Fruit fly (Drosophila melanogaster) whole organism, embryonic: ENCODE results near the gene CG42828.

ENCODE experiments used
- ATbp ChIP-seq: fragments of 200-800 bp; sonication (Bioruptor generic); optimal IDR thresholded peaks from 2 replicates; lab custom pipeline; 2017; ENCODE audit warnings: missing biosample characterization, mild to moderate bottlenecking, missing genetic modification characterization, missing genetic modification reagents
- Antp ChIP-seq: fragments of 200-800 bp; sonication (Bioruptor generic); optimal IDR thresholded peaks from 3 replicates; lab custom pipeline; 2016; ENCODE audit warnings: missing biosample characterization, missing genetic modification characterization
- CG1233 ChIP-seq: fragments of 200-800 bp; sonication (Bioruptor generic); optimal IDR thresholded peaks from 4 replicates; lab custom pipeline; 2018; ENCODE audit warnings: missing biosample characterization, mild to moderate bottlenecking, missing genetic modification characterization
- CG13287 ChIP-seq: fragments of 200-800 bp; sonication (Bioruptor generic); IDR thresholded peaks from 2 replicates; pipeline ENCODE4 v1.3.6; 2022; ENCODE audit warnings: missing biosample characterization, missing genetic modification characterization; ENCODE audit not compliant: partially characterized antibody
- CG13424 ChIP-seq: fragments of 200-800 bp; sonication (Bioruptor generic); optimal IDR thresholded peaks from 2 replicates; lab custom pipeline; 2019; ENCODE audit warnings: missing biosample characterization, mild to moderate bottlenecking, missing genetic modification characterization, moderate library complexity
- CG17186 ChIP-seq: fragments of 200-800 bp; sonication (Bioruptor generic); optimal IDR thresholded peaks from 3 replicates; lab custom pipeline; 2017; ENCODE audit warnings: missing biosample characterization, missing genetic modification reagents, missing genetic modification characterization
- CG17328 ChIP-seq: fragments of 200-800 bp; sonication (Bioruptor generic); IDR thresholded peaks from 2 replicates; pipeline ENCODE4 v1.3.6; 2022; ENCODE audit warnings: missing biosample characterization, missing genetic modification characterization
- CG18599 ChIP-seq: fragments of 200-800 bp; sonication (Bioruptor generic); optimal IDR thresholded peaks from 3 replicates; lab custom pipeline; 2017; ENCODE audit warnings: missing biosample characterization, missing genetic modification characterization, mild to moderate bottlenecking, moderate library complexity, missing genetic modification reagents
- CG18619 ChIP-seq: fragments of 200-800 bp; sonication (Bioruptor generic); optimal IDR thresholded peaks from 3 replicates; lab custom pipeline; 2017; ENCODE audit warnings: missing biosample characterization, mild to moderate bottlenecking, missing genetic modification characterization
- CG31224 ChIP-seq: fragments of 200-800 bp; sonication (Bioruptor generic); IDR thresholded peaks from 2 replicates; pipeline ENCODE4 v1.3.6; 2022; ENCODE audit warnings: missing biosample characterization, missing genetic modification characterization
- CG31388 ChIP-seq: fragments of 200-800 bp; sonication (Bioruptor generic); optimal IDR thresholded peaks from 2 replicates; lab custom pipeline; 2016; ENCODE audit warnings: missing biosample characterization, missing genetic modification characterization
- CG6654 ChIP-seq: fragments of 200-800 bp; sonication (Bioruptor generic); optimal IDR thresholded peaks from 2 replicates; lab custom pipeline; 2017; ENCODE audit warnings: missing biosample characterization, mild to moderate bottlenecking, missing genetic modification characterization
- CG6689 ChIP-seq: fragments of 200-800 bp; sonication (Bioruptor generic); IDR thresholded peaks from 2 replicates; pipeline ENCODE4 v1.3.6; 2022; ENCODE audit warnings: missing biosample characterization, missing genetic modification characterization
- CG7928 ChIP-seq: fragments of 200-800 bp; sonication (Bioruptor generic); optimal IDR thresholded peaks from 2 replicates; lab custom pipeline; 2017; ENCODE audit warnings: missing biosample characterization, mild to moderate bottlenecking, missing genetic modification characterization
- CG7987 ChIP-seq: fragments of 200-800 bp; sonication (Bioruptor generic); optimal IDR thresholded peaks from 2 replicates; lab custom pipeline; 2018; ENCODE audit warnings: missing biosample characterization, mild to moderate bottlenecking, missing genetic modification characterization, moderate library complexity
- CrebB ChIP-seq: fragments of 200-800 bp; sonication (Bioruptor generic); optimal IDR thresholded peaks from 3 replicates; lab custom pipeline; 2018; ENCODE audit warnings: missing biosample characterization, mild to moderate bottlenecking, missing genetic modification characterization
- Dip2 ChIP-seq: fragments of 200-800 bp; sonication (Bioruptor generic); IDR thresholded peaks from 2 replicates; pipeline ENCODE4 v1.3.6; 2022; ENCODE audit warnings: missing biosample characterization, missing genetic modification characterization
- E2f1 ChIP-seq: fragments of 200-800 bp; sonication (Bioruptor generic); IDR thresholded peaks from 2 replicates; pipeline ENCODE4 v1.3.6; 2022; ENCODE audit warnings: missing biosample characterization, missing genetic modification characterization
- E2f2 ChIP-seq: fragments of 200-800 bp; sonication (Bioruptor generic); IDR thresholded peaks from 2 replicates; pipeline ENCODE4 v1.3.6; 2022; ENCODE audit warnings: missing biosample characterization, missing genetic modification characterization
- Fer2 ChIP-seq: fragments of 200-800 bp; sonication (Bioruptor generic); optimal IDR thresholded peaks from 2 replicates; lab custom pipeline; 2018; ENCODE audit warnings: missing biosample characterization, mild to moderate bottlenecking, missing genetic modification characterization, moderate library complexity
- Gsc ChIP-seq: fragments of 200-800 bp; sonication (Bioruptor generic); IDR thresholded peaks from 2 replicates; pipeline ENCODE4 v1.3.6; 2022; ENCODE audit warnings: missing biosample characterization, missing genetic modification characterization
- HLH3B ChIP-seq: fragments of 200-800 bp; sonication (Bioruptor generic); IDR thresholded peaks from 2 replicates; pipeline ENCODE4 v1.3.6; 2022; ENCODE audit warnings: missing biosample characterization, missing genetic modification characterization
- HmgZ ChIP-seq: fragments of 200-800 bp; sonication (Bioruptor generic); optimal IDR thresholded peaks from 2 replicates; lab custom pipeline; 2018; ENCODE audit warnings: missing biosample characterization, mild to moderate bottlenecking, missing genetic modification characterization
- Kr ChIP-seq: fragments of 200-800 bp; sonication (Bioruptor generic); optimal IDR thresholded peaks from 2 replicates; lab custom pipeline; 2017; ENCODE audit warnings: missing biosample characterization, mild to moderate bottlenecking, missing genetic modification characterization
- Rx ChIP-seq: fragments of 200-800 bp; sonication (Bioruptor generic); IDR thresholded peaks from 2 replicates; pipeline ENCODE4 v1.3.6; 2022; ENCODE audit warnings: missing biosample characterization, missing genetic modification characterization
- Sox102F ChIP-seq: fragments of 200-800 bp; sonication (Bioruptor generic); optimal IDR thresholded peaks from 2 replicates; lab custom pipeline; 2018; ENCODE audit warnings: missing biosample characterization, mild to moderate bottlenecking, missing genetic modification characterization, moderate library complexity
- Sry-δ ChIP-seq: fragments of 200-800 bp; sonication (Bioruptor generic); optimal IDR thresholded peaks from 2 replicates; lab custom pipeline; 2016; ENCODE audit warnings: missing biosample characterization, missing genetic modification characterization
- TFAM ChIP-seq: fragments of 200-800 bp; sonication (Bioruptor generic); optimal IDR thresholded peaks from 2 replicates; lab custom pipeline; 2017; ENCODE audit warnings: missing biosample characterization, missing genetic modification characterization, inconsistent platforms
- ab ChIP-seq: fragments of 200-800 bp; sonication (Bioruptor generic); optimal IDR thresholded peaks from 2 replicates; lab custom pipeline; 2016; ENCODE audit warnings: missing biosample characterization, missing genetic modification characterization
- ac ChIP-seq: fragments of 200-800 bp; sonication (Bioruptor generic); optimal IDR thresholded peaks from 3 replicates; lab custom pipeline; 2017; ENCODE audit warnings: missing biosample characterization, mild to moderate bottlenecking, missing genetic modification characterization
- aop ChIP-seq: fragments of 200-800 bp; sonication (Bioruptor generic); IDR thresholded peaks from 2 replicates; pipeline ENCODE4 v1.3.6; 2022; ENCODE audit warnings: missing biosample characterization, missing genetic modification characterization
- ash1 ChIP-seq: fragments of 200-800 bp; sonication (Bioruptor generic); optimal IDR thresholded peaks from 2 replicates; lab custom pipeline; 2018; ENCODE audit warnings: missing biosample characterization, mild to moderate bottlenecking, missing genetic modification characterization
- da ChIP-seq: fragments of 200-800 bp; sonication (Bioruptor generic); optimal IDR thresholded peaks from 2 replicates; lab custom pipeline; 2016; ENCODE audit warnings: missing biosample characterization, missing genetic modification characterization
- dmrt99B ChIP-seq: fragments of 200-800 bp; sonication (Bioruptor generic); optimal IDR thresholded peaks from 2 replicates; lab custom pipeline; 2018; ENCODE audit warnings: missing biosample characterization, mild to moderate bottlenecking, missing genetic modification characterization, moderate library complexity
- emc ChIP-seq: fragments of 200-800 bp; sonication (Bioruptor generic); optimal IDR thresholded peaks from 2 replicates; lab custom pipeline; 2016; ENCODE audit warnings: missing biosample characterization, missing genetic modification characterization
- fd102C ChIP-seq: fragments of 200-800 bp; sonication (Bioruptor generic); optimal IDR thresholded peaks from 2 replicates; lab custom pipeline; 2018; ENCODE audit warnings: missing biosample characterization, mild to moderate bottlenecking, missing genetic modification characterization, moderate library complexity
- fd64A ChIP-seq: fragments of 200-800 bp; sonication (Bioruptor generic); optimal IDR thresholded peaks from 3 replicates; lab custom pipeline; 2018; ENCODE audit warnings: missing biosample characterization, mild to moderate bottlenecking, missing genetic modification characterization
- h ChIP-seq: fragments of >200 bp; optimal IDR thresholded peaks from 2 replicates; lab custom pipeline; 2017
- ham ChIP-seq: fragments of 200-800 bp; sonication (Bioruptor generic); IDR thresholded peaks from 2 replicates; pipeline ENCODE4 v1.3.6; 2022; ENCODE audit warnings: missing biosample characterization, missing genetic modification characterization
- jigr1 ChIP-seq: fragments of 200-800 bp; sonication (Bioruptor generic); IDR thresholded peaks from 3 replicates; pipeline ENCODE4 v1.3.6; 2022; ENCODE audit warnings: missing biosample characterization, missing genetic modification characterization
- klu ChIP-seq: fragments of 200-800 bp; sonication (Bioruptor generic); IDR thresholded peaks from 2 replicates; pipeline ENCODE4 v1.3.6; 2022; ENCODE audit warnings: missing biosample characterization, missing genetic modification characterization
- lov ChIP-seq, 2 experiments: fragments of 200-800 bp in 1 of 2; fragments of >200 bp in 1 of 2; sonication (Bioruptor generic) in 1 of 2; IDR thresholded peaks in 1 of 2; optimal IDR thresholded peaks in 1 of 2; 2 replicates in 1 of 2; 3 replicates in 1 of 2; pipeline versions ENCODE4 v1.3.6 to Lab custom; 2017 to 2022; ENCODE audit warnings: missing biosample characterization in 1 of 2, missing genetic modification characterization in 1 of 2
- nerfin-1 ChIP-seq: fragments of 200-800 bp; sonication (Bioruptor generic); optimal IDR thresholded peaks from 3 replicates; lab custom pipeline; 2019; ENCODE audit warnings: missing biosample characterization, mild to moderate bottlenecking, missing genetic modification characterization, moderate library complexity
- row ChIP-seq: fragments of 200-800 bp; sonication (Bioruptor generic); IDR thresholded peaks from 3 replicates; pipeline ENCODE4 v1.3.6; 2022; ENCODE audit warnings: missing biosample characterization, missing genetic modification characterization
- sima ChIP-seq: fragments of 200-800 bp; sonication (Bioruptor generic); optimal IDR thresholded peaks from 2 replicates; lab custom pipeline; 2016; ENCODE audit warnings: missing biosample characterization, missing genetic modification characterization
- slbo ChIP-seq: fragments of 200-800 bp; sonication (Bioruptor generic); IDR thresholded peaks from 2 replicates; pipeline ENCODE4 v1.3.6; 2022; ENCODE audit warnings: missing biosample characterization, missing genetic modification characterization
- stwl ChIP-seq: fragments of 200-800 bp; sonication (Bioruptor generic); optimal IDR thresholded peaks from 3 replicates; lab custom pipeline; 2018; ENCODE audit warnings: missing biosample characterization, mild to moderate bottlenecking, missing genetic modification characterization, moderate library complexity
- wek ChIP-seq: fragments of 200-800 bp; sonication (Bioruptor generic); optimal IDR thresholded peaks from 3 replicates; lab custom pipeline; 2018; ENCODE audit warnings: missing biosample characterization, mild to moderate bottlenecking, missing genetic modification characterization, moderate library complexity
- zf30C ChIP-seq: fragments of 200-800 bp; sonication (Bioruptor generic); optimal IDR thresholded peaks from 3 replicates; lab custom pipeline; 2018; ENCODE audit warnings: missing biosample characterization, mild to moderate bottlenecking, missing genetic modification characterization
- zfh2 ChIP-seq: fragments of 200-800 bp; sonication (Bioruptor generic); optimal IDR thresholded peaks from 2 replicates; lab custom pipeline; 2016; ENCODE audit warnings: missing biosample characterization, missing genetic modification characterization

CG42828 gene

dm6 chr3R:23347432-23348305 is 25.8 kb upstream of the CG42828 start, which contains the start of gene PolE1 (continued):
- TF ChIP-seq fd102C (GFP tag; lab: Kevin White, UChicago) (no peak), klu (GFP tag; lab: Robert Waterston, UW) (no peak), sima (GFP tag; lab: Kevin White, UChicago) (no peak), CG18599 (no peak), aop (GFP tag; lab: Robert Waterston, UW) (no peak), ash1 (GFP tag; lab: Kevin White, UChicago) (no peak), HmgZ (tag; lab: Kevin White, UChicago) (peak; percentile 62), CG17328 (GFP tag; lab: Robert Waterston, UW) (no peak), da (GFP tag; lab: Kevin White, UChicago) (no peak), Sry-δ (GFP tag; lab: Kevin White, UChicago) (peak; percentile 15), CG6689 (GFP tag; lab: Robert Waterston, UW) (no peak), zf30C (GFP tag; lab: Kevin White, UChicago) (no peak), emc (GFP tag; lab: Kevin White, UChicago) (no peak), E2f2 (peak; percentile 99), Sox102F (no peak), zfh2 (GFP tag; lab: Kevin White, UChicago) (no peak), fd64A (GFP tag; lab: Kevin White, UChicago) (no peak), CrebB (tag; lab: Kevin White, UChicago) (no peak), CG17186 (GFP tag; lab: Kevin White, UChicago) (peak; percentile 12), ATbp (GFP tag; lab: Kevin White, UChicago) (no peak), ac (GFP tag; lab: Kevin White, UChicago) (no peak), lov (optimal IDR thresholded peaks at IDR 0.05; lab: Kevin White, UChicago) (no peak), lov (GFP tag; IDR thresholded peaks at IDR 0.05; lab: Robert Waterston, UW) (no peak), CG1233 (GFP tag; lab: Kevin White, UChicago) (no peak), h (lab: Kevin White, UChicago) (no peak), nerfin-1 (tag; lab: Kevin White, UChicago) (peak; percentile 62), E2f1 (GFP tag; lab: Robert Waterston, UW) (peak; percentile 85), slbo (GFP tag; lab: Robert Waterston, UW) (no peak), CG6654 (GFP tag; lab: Kevin White, UChicago) (no peak), CG31224 (no peak), Gsc (GFP tag; lab: Robert Waterston, UW) (no peak), Kr (GFP tag; lab: Kevin White, UChicago) (no peak), HLH3B (no peak; the same call in 1 of the 2 replicates), Rx (GFP tag; lab: Robert Waterston, UW) (no peak), TFAM (GFP tag; lab: Kevin White, UChicago) (no peak), stwl (tag; lab: Kevin White, UChicago) (peak; percentile 68), Fer2 (no peak), ab (GFP tag; lab: Kevin White, UChicago) (no peak), wek (no peak), CG7987 (no peak), ham (GFP tag; lab: Robert Waterston, UW) (no peak), Antp (GFP tag; lab: Kevin White, UChicago) (no peak), CG18619 (GFP tag; lab: Kevin White, UChicago) (no peak), CG31388 (GFP tag; lab: Kevin White, UChicago) (no peak), CG7928 (GFP tag; lab: Kevin White, UChicago) (no peak), Dip2 (no peak), jigr1 (GFP tag; lab: Robert Waterston, UW) (no peak), dmrt99B (no peak), row (GFP tag; lab: Robert Waterston, UW) (peak; percentile 19; the same call in 1 of the 3 replicates), CG13424 (tag; lab: Kevin White, UChicago) (no peak), CG13287 (GFP tag; lab: Robert Waterston, UW) (peak; percentile 29; the same call in 1 of the 2 replicates)
